Worm (Caenorhabditis elegans): Measurements from ENCODE around the gene M02D8.6.

DNA sequence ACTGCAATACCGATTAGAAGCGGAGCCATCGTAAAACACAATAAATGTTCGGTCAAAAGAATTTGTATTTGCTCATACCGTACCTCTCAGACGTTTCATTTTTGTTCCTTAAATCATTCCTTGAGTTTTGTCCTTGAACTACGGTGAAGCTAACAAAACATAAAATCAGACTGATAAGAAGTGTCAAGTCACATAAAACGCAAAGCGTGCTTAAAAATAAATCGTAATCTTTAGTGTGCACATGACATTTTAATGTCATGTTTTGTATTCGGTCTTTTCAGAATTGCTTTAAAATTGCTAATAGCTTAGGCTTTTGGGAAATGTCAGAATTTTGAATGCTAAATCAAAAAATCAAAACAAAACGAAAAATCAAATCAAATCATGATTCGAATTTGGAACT is 19.1 kb downstream of the M02D8.6 start:
- TF ChIP-seq snpc-4 (tag; optimal IDR thresholded peaks at IDR 0.05) (no peak), lin-39 (tag; optimal IDR thresholded peaks at IDR 0.05) (no peak), set-16 (GFP tag; IDR thresholded peaks at IDR 0.05) (no peak), F26F4.8 (GFP tag; conservative IDR thresholded peaks at IDR 0.05) (no peak), attf-4 (tag; optimal IDR thresholded peaks at IDR 0.05) (no peak), aly-2 (tag; optimal IDR thresholded peaks at IDR 0.05) (no peak), zip-2 (tag; optimal IDR thresholded peaks at IDR 0.05) (no peak), daf-12 (tag; optimal IDR thresholded peaks at IDR 0.05) (no peak), nhr-237 (tag; optimal IDR thresholded peaks at IDR 0.05) (no peak), daf-16 (GFP tag; optimal IDR thresholded peaks at IDR 0.05) (no peak), daf-16 (tag; optimal IDR thresholded peaks at IDR 0.05) (peak; percentile 71), ztf-7 (tag; optimal IDR thresholded peaks at IDR 0.05) (peak; percentile 2), nhr-10 (tag; optimal IDR thresholded peaks at IDR 0.05) (no peak), unc-62 (GFP tag; optimal IDR thresholded peaks at IDR 0.05 in 1 of 2) (no peak), unc-62 (tag; optimal IDR thresholded peaks at IDR 0.05) (no peak), T20F7.1 (GFP tag; optimal IDR thresholded peaks at IDR 0.05) (no peak)

All from whole organism, L4 larva.